ENCODE assay signal across 4 fruit fly cellular contexts in the genomic region with DNA sequence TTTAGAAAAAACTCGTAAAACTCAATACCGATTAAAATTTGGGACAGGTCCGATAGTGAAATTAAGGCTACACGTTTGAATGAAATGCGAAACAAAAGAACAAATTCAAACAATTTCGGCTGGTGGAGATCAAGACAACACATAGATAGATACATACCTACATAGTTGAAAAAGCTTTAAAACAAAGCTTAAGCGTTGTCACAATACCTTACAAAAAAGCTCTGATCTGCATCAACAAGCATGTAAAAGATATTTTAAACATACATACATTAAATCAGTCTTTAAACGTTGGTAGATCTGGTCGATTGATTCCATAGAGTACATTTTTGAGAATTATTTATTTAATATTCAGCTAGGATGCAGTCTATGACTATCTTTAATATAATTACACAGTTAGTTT.
TF ChIP-seq lines count a peak whose summit lies in the region.

A gene (minus strand): TSS at position 101 of the 400 bp plus-strand sequence.
A gene (plus strand): TSS at position 275 of the 400 bp plus-strand sequence.

- no peak for TF ChIP-seq CTCF in whole organism, embryonic (GFP tag; optimal IDR thresholded peaks at IDR 0.05; lab: Kevin White, UChicago)

TF ChIP-seq in whole organism, adult, 20 proteins besides CTCF, POLR2A, EP300 and RAD21:
- TF ChIP-seq CG14711 (tag; optimal IDR thresholded peaks at IDR 0.05; lab: Kevin White, UChicago) (no peak), Clk (GFP tag; optimal IDR thresholded peaks at IDR 0.05; lab: Kevin White, UChicago) (no peak), bab1 (GFP tag; optimal IDR thresholded peaks at IDR 0.05; lab: Kevin White, UChicago) (peak; percentile 17), cnc (optimal IDR thresholded peaks at IDR 0.05; lab: Kevin White, UChicago) (no peak), CG33017 (tag; optimal IDR thresholded peaks at IDR 0.05; lab: Kevin White, UChicago) (no peak), CG11617 (GFP tag; optimal IDR thresholded peaks at IDR 0.05; lab: Kevin White, UChicago) (no peak), CG12768 (GFP tag; optimal IDR thresholded peaks at IDR 0.05; lab: Kevin White, UChicago) (no peak), pad (GFP tag; optimal IDR thresholded peaks at IDR 0.05; lab: Kevin White, UChicago) (no peak), kay (GFP tag; lab: Kevin White, UChicago; ENCODE audit: borderline replicate concordance) (peak; percentile 38), Mnt (GFP tag; optimal IDR thresholded peaks at IDR 0.05; lab: Kevin White, UChicago) (no peak)

TF ChIP-seq in whole organism, embryonic, 481 proteins besides CTCF, POLR2A, EP300 and RAD21:
- TF ChIP-seq danr (GFP tag; IDR thresholded peaks at IDR 0.05; lab: Robert Waterston, UW) (no peak), CG30020 (tag; optimal IDR thresholded peaks at IDR 0.05; lab: Kevin White, UChicago) (peak; percentile 14), CG17186 (GFP tag; optimal IDR thresholded peaks at IDR 0.05; lab: Kevin White, UChicago) (no peak), Mad (GFP tag; optimal IDR thresholded peaks at IDR 0.05; lab: Kevin White, UChicago) (no peak), bbx (GFP tag; IDR thresholded peaks at IDR 0.05; lab: Robert Waterston, UW; ENCODE audit: partially characterized antibody) (no peak), Hand (GFP tag; optimal IDR thresholded peaks at IDR 0.05; lab: Kevin White, UChicago) (no peak), CG2199 (GFP tag; IDR thresholded peaks at IDR 0.05; lab: Robert Waterston, UW) (0 out of 3 replicates have a peak, but pooled peaks have one; percentile 19), CG11247 (GFP tag; IDR thresholded peaks at IDR 0.05; lab: Robert Waterston, UW) (no peak), H15 (GFP tag; IDR thresholded peaks at IDR 0.05; lab: Robert Waterston, UW) (no peak), lbe (GFP tag; optimal IDR thresholded peaks at IDR 0.05; lab: Kevin White, UChicago) (no peak), cad (GFP tag; optimal IDR thresholded peaks at IDR 0.05; lab: Kevin White, UChicago) (no peak), CG2116 (GFP tag; optimal IDR thresholded peaks at IDR 0.05; lab: Kevin White, UChicago) (no peak), ab (GFP tag; optimal IDR thresholded peaks at IDR 0.05; lab: Kevin White, UChicago) (no peak), CoRest (tag; optimal IDR thresholded peaks at IDR 0.05; lab: Kevin White, UChicago) (no peak)

TF ChIP-seq in whole organism, prepupa, 60 proteins besides CTCF, POLR2A, EP300 and RAD21:
- no peak for TF ChIP-seq dsx (GFP tag; optimal IDR thresholded peaks at IDR 0.05; lab: Kevin White, UChicago; ENCODE audit: poor library complexity, severe bottlenecking)
- TF ChIP-seq Eip78C (GFP tag; lab: Kevin White, UChicago) = peak; percentile 47

TF ChIP-seq in whole organism, wandering third instar larva, 38 proteins besides CTCF, POLR2A, EP300 and RAD21:
- TF ChIP-seq Dfd (GFP tag; optimal IDR thresholded peaks at IDR 0.05; lab: Kevin White, UChicago) (no peak), h (GFP tag; optimal IDR thresholded peaks at IDR 0.05; lab: Kevin White, UChicago) (no peak), fru (GFP tag; optimal IDR thresholded peaks at IDR 0.05; lab: Kevin White, UChicago) (no peak), Hr78 (GFP tag; optimal IDR thresholded peaks at IDR 0.05; lab: Kevin White, UChicago) (no peak), Rel (GFP tag; optimal IDR thresholded peaks at IDR 0.05; lab: Kevin White, UChicago) (no peak), Rel (tag; optimal IDR thresholded peaks at IDR 0.05; lab: Kevin White, UChicago) (no peak), pan (optimal IDR thresholded peaks at IDR 0.05; lab: Kevin White, UChicago) (peak; percentile 23), dmrt93B (GFP tag; optimal IDR thresholded peaks at IDR 0.05; lab: Kevin White, UChicago) (no peak), br (GFP tag; optimal IDR thresholded peaks at IDR 0.05; lab: Kevin White, UChicago) (no peak), foxo (GFP tag; optimal IDR thresholded peaks at IDR 0.05; lab: Kevin White, UChicago) (no peak)
TF ChIP-seq in whole organism, wandering third instar larva: peak in this region for 1.
